Worm (Caenorhabditis elegans) whole organism, L3 larva: ENCODE measurements around the gene srh-167.

ENCODE experiments used
- R02D3.7 ChIP-seq: fragments of 150-350 bp; optimal IDR thresholded peaks from 2 replicates; lab custom pipeline; 2014; ENCODE audit warnings: missing biosample characterization, missing genetic modification characterization
- ZK546.5 ChIP-seq: sonication (generic microtip); optimal IDR thresholded peaks from 2 replicates; lab custom pipeline; 2017; ENCODE audit warnings: missing biosample characterization, missing genetic modification characterization
- ceh-16 ChIP-seq: sonication (generic microtip); optimal IDR thresholded peaks from 2 replicates; lab custom pipeline; 2017; ENCODE audit warnings: missing biosample characterization, missing genetic modification characterization
- ceh-28 ChIP-seq: fragments of 150-350 bp; optimal IDR thresholded peaks from 2 replicates; lab custom pipeline; 2014; ENCODE audit warnings: missing biosample characterization, missing genetic modification reagents, missing genetic modification characterization
- ceh-82 ChIP-seq: fragments of 150-350 bp; optimal IDR thresholded peaks from 2 replicates; lab custom pipeline; 2014; ENCODE audit warnings: missing biosample characterization, missing genetic modification characterization
- ceh-9 ChIP-seq: sonication (generic microtip); optimal IDR thresholded peaks from 2 replicates; lab custom pipeline; 2018; ENCODE audit warnings: missing biosample characterization, missing genetic modification characterization
- daf-12 ChIP-seq: fragments of 150-350 bp; optimal IDR thresholded peaks from 2 replicates; lab custom pipeline; 2014; ENCODE audit warnings: missing biosample characterization, missing genetic modification reagents, missing genetic modification characterization
- egl-27 ChIP-seq: sonication (generic microtip); optimal IDR thresholded peaks from 4 replicates; lab custom pipeline; 2017; ENCODE audit warnings: missing biosample characterization, missing genetic modification reagents, missing genetic modification characterization
- egl-5 ChIP-seq: fragments of 150-350 bp; optimal IDR thresholded peaks from 2 replicates; lab custom pipeline; 2017; ENCODE audit warnings: missing biosample characterization, missing genetic modification reagents, missing genetic modification characterization, inconsistent platforms
- elt-1 ChIP-seq: fragments of 150-350 bp; optimal IDR thresholded peaks from 2 replicates; lab custom pipeline; 2014; ENCODE audit warnings: missing biosample characterization, missing genetic modification characterization
- elt-2 ChIP-seq: sonication (generic microtip); optimal IDR thresholded peaks from 2 replicates; lab custom pipeline; 2016; ENCODE audit warnings: missing genetic modification reagents, mild to moderate bottlenecking, missing genetic modification characterization, missing compliant biosample characterization
- elt-3 ChIP-seq, 3 experiments: fragments of 150-350 bp in 1 of 3; sonication (generic microtip) in 2 of 3; optimal IDR thresholded peaks; 2 replicates in 2 of 3; 4 replicates in 1 of 3; lab custom pipeline; 2014 to 2017; ENCODE audit warnings: missing biosample characterization in 3 of 3, missing genetic modification characterization in 3 of 3
- fkh-10 ChIP-seq: sonication (generic microtip); optimal IDR thresholded peaks from 2 replicates; lab custom pipeline; 2017; ENCODE audit warnings: missing biosample characterization, missing genetic modification reagents, missing genetic modification characterization
- jun-1 ChIP-seq: fragments of 150-350 bp; optimal IDR thresholded peaks from 2 replicates; lab custom pipeline; 2014; ENCODE audit warnings: missing biosample characterization, missing genetic modification reagents, missing genetic modification characterization
- lin-39 ChIP-seq: fragments of 150-350 bp; optimal IDR thresholded peaks from 2 replicates; lab custom pipeline; 2018; ENCODE audit warnings: missing biosample characterization, missing genetic modification reagents, missing genetic modification characterization
- lsy-12 ChIP-seq: sonication (generic microtip); optimal IDR thresholded peaks from 2 replicates; lab custom pipeline; 2016; ENCODE audit warnings: mild to moderate bottlenecking, missing genetic modification characterization, missing compliant biosample characterization
- mdl-1 ChIP-seq: fragments of 150-350 bp; optimal IDR thresholded peaks from 2 replicates; lab custom pipeline; 2014; ENCODE audit warnings: missing biosample characterization, missing genetic modification characterization
- nfya-1 ChIP-seq: sonication (generic microtip); optimal IDR thresholded peaks from 2 replicates; lab custom pipeline; 2017; ENCODE audit warnings: missing genetic modification characterization, mild to moderate bottlenecking, missing compliant biosample characterization, antibody characterized with exemption, moderate library complexity; ENCODE audit not compliant: insufficient read depth
- nhr-11 ChIP-seq: fragments of 150-350 bp; optimal IDR thresholded peaks from 2 replicates; lab custom pipeline; 2014; ENCODE audit warnings: missing biosample characterization, missing genetic modification characterization
- nhr-12 ChIP-seq: fragments of 150-350 bp; optimal IDR thresholded peaks from 2 replicates; lab custom pipeline; 2014; ENCODE audit warnings: missing biosample characterization, missing genetic modification characterization
- nhr-23 ChIP-seq: fragments of 150-350 bp; optimal IDR thresholded peaks from 2 replicates; lab custom pipeline; 2014; ENCODE audit warnings: missing biosample characterization, missing genetic modification reagents, missing genetic modification characterization
- nhr-237 ChIP-seq: fragments of 150-350 bp; optimal IDR thresholded peaks from 2 replicates; lab custom pipeline; 2014; ENCODE audit warnings: missing biosample characterization, missing genetic modification characterization
- nhr-25 ChIP-seq: sonication (generic microtip); optimal IDR thresholded peaks from 2 replicates; lab custom pipeline; 2017; ENCODE audit warnings: missing biosample characterization, missing genetic modification characterization
- nhr-28 ChIP-seq: fragments of 150-350 bp; optimal IDR thresholded peaks from 2 replicates; lab custom pipeline; 2014; ENCODE audit warnings: missing biosample characterization, missing genetic modification characterization
- nhr-43 ChIP-seq: sonication (generic microtip); optimal IDR thresholded peaks from 2 replicates; lab custom pipeline; 2016; ENCODE audit warnings: mild to moderate bottlenecking, missing genetic modification characterization, missing compliant biosample characterization; ENCODE audit not compliant: poor library complexity, severe bottlenecking
- nhr-67 ChIP-seq: fragments of 150-350 bp; optimal IDR thresholded peaks from 2 replicates; lab custom pipeline; 2014; ENCODE audit warnings: missing biosample characterization, missing genetic modification characterization
- pha-4 ChIP-seq: fragments of 150-350 bp; optimal IDR thresholded peaks from 2 replicates; lab custom pipeline; 2014; ENCODE audit warnings: missing biosample characterization, missing genetic modification reagents, missing genetic modification characterization
- pqm-1 ChIP-seq: fragments of 150-350 bp; optimal IDR thresholded peaks from 2 replicates; lab custom pipeline; 2017; ENCODE audit warnings: missing biosample characterization, missing genetic modification characterization, inconsistent platforms
- skn-1 ChIP-seq: fragments of 150-350 bp; optimal IDR thresholded peaks from 2 replicates; lab custom pipeline; 2014; ENCODE audit warnings: missing biosample characterization, missing genetic modification characterization
- snpc-4 ChIP-seq: fragments of 150-350 bp; optimal IDR thresholded peaks from 2 replicates; lab custom pipeline; 2014; ENCODE audit warnings: missing biosample characterization, missing genetic modification characterization
- unc-62 ChIP-seq: fragments of 150-350 bp; sonication (generic microtip); optimal IDR thresholded peaks from 4 replicates; lab custom pipeline; 2014; ENCODE audit warnings: missing biosample characterization, missing genetic modification reagents, missing genetic modification characterization
- zag-1 ChIP-seq: fragments of 150-350 bp; optimal IDR thresholded peaks from 2 replicates; lab custom pipeline; 2014; ENCODE audit warnings: missing biosample characterization, missing genetic modification characterization
- ztf-11 ChIP-seq: fragments of 150-350 bp; optimal IDR thresholded peaks from 2 replicates; lab custom pipeline; 2014; ENCODE audit warnings: missing biosample characterization, missing genetic modification characterization
- ztf-4 ChIP-seq: fragments of 150-350 bp; optimal IDR thresholded peaks from 2 replicates; lab custom pipeline; 2014; ENCODE audit warnings: missing biosample characterization, missing genetic modification characterization

Gene srh-167

ce11 chrV:16299834-16300233 lies 33.7 kb upstream of the srh-167 start:
- TF ChIP-seq skn-1 (no peak), nhr-43 (tag; lab: Kevin White, UChicago) (no peak), ztf-11 (tag; lab: Kevin White, UChicago) (no peak), ceh-82 (tag; lab: Kevin White, UChicago) (no peak), nhr-23 (tag; lab: Kevin White, UChicago) (no peak), ztf-4 (tag; lab: Kevin White, UChicago) (no peak), nhr-12 (tag; lab: Kevin White, UChicago) (no peak), ceh-28 (tag; lab: Kevin White, UChicago) (no peak), nhr-67 (tag; lab: Kevin White, UChicago) (no peak), nhr-11 (tag; lab: Kevin White, UChicago) (no peak), elt-2 (tag; lab: Kevin White, UChicago) (no peak), zag-1 (tag; lab: Kevin White, UChicago) (no peak), elt-3 (tag; optimal IDR thresholded peaks at IDR 0.05; lab: Kevin White, UChicago) (no peak), nhr-25 (tag; lab: Kevin White, UChicago) (no peak), nhr-28 (tag; lab: Kevin White, UChicago) (no peak), snpc-4 (tag; lab: Kevin White, UChicago) (no peak), unc-62 (GFP tag; lab: Kevin White, UChicago) (no peak), nfya-1 (tag; lab: Kevin White, UChicago) (no peak)

ce11 chrV:16300276-16300675 lies 33.2 kb upstream of the srh-167 start, which contains the start of gene srbc-82:
TSS of gene srbc-82 (plus strand) at chrV:16300576.
- TF ChIP-seq lsy-12 (tag; lab: Kevin White, UChicago) (no peak), ZK546.5 (no peak), nhr-237 (tag; lab: Kevin White, UChicago) (no peak), nfya-1 (tag; lab: Kevin White, UChicago) (no peak), fkh-10 (GFP tag; lab: Kevin White, UChicago) (no peak), elt-1 (tag; lab: Kevin White, UChicago) (no peak), snpc-4 (tag; lab: Kevin White, UChicago) (no peak), lin-39 (no peak), pha-4 (tag; lab: Kevin White, UChicago) (no peak), unc-62 (GFP tag; lab: Kevin White, UChicago) (no peak), ceh-16 (tag; lab: Kevin White, UChicago) (no peak), ceh-9 (tag; lab: Kevin White, UChicago) (no peak), R02D3.7 (no peak)

DNA sequence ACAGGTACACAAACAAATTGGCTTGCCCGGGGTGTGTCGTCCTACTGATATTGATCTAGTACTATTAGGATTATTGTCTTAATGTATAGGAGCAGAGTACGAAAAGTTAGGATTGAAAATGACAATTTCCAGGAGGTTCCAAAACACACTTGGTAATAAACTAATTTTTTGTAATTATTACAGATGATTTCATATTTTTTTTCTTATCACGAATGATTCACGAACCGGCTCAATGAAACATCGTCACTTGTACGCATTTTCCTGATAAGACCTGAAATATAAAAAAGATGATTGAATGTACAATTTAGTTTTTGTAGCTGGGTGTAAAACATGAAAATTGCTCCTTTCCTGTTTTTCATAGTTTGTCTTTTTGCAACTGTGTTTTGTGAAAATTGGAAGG lies 31.1 kb upstream of the srh-167 start, which contains the start of the genes C31A11.13 and oac-6:
Gene C31A11.13, minus strand, starts transcription at position 113 of the 400 bp plus-strand sequence.
Gene oac-6, plus strand, starts transcription at position 279 of the 400 bp plus-strand sequence.
- TF ChIP-seq egl-5 (tag; lab: Kevin White, UChicago) (no peak), pqm-1 (peak; percentile 60), egl-27 (tag; lab: Kevin White, UChicago) (no peak), elt-2 (tag; lab: Kevin White, UChicago) (peak; percentile 58)

ce11 chrV:16307253-16307652 lies 26.3 kb upstream of the srh-167 start, which contains the start of gene srxa-7:
TSS of gene srxa-7 (plus strand) at chrV:16307553.
- no peak for TF ChIP-seq nfya-1 (tag; lab: Kevin White, UChicago)
- no peak for TF ChIP-seq ceh-82 (tag; lab: Kevin White, UChicago)
- TF ChIP-seq snpc-4 (tag; lab: Kevin White, UChicago): no peak
- TF ChIP-seq elt-3 (tag; optimal IDR thresholded peaks at IDR 0.05; lab: Kevin White, UChicago): no peak
- no peak for TF ChIP-seq R02D3.7
- no peak for TF ChIP-seq lsy-12 (tag; lab: Kevin White, UChicago)
- TF ChIP-seq fkh-10 (GFP tag; lab: Kevin White, UChicago): no peak
- no peak for TF ChIP-seq jun-1
- TF ChIP-seq ceh-28 (tag; lab: Kevin White, UChicago): no peak
- TF ChIP-seq daf-12: no peak
- TF ChIP-seq elt-1 (tag; lab: Kevin White, UChicago): no peak
- TF ChIP-seq nhr-28 (tag; lab: Kevin White, UChicago): no peak
- TF ChIP-seq pqm-1: no peak
- TF ChIP-seq nhr-11 (tag; lab: Kevin White, UChicago): no peak
- no peak for TF ChIP-seq nhr-237 (tag; lab: Kevin White, UChicago)
- no peak for TF ChIP-seq nhr-23 (tag; lab: Kevin White, UChicago)
- no peak for TF ChIP-seq mdl-1
- no peak for TF ChIP-seq unc-62 (GFP tag; lab: Kevin White, UChicago)
